Worm (Caenorhabditis elegans) whole organism, late embryonic: ENCODE measurements around the gene sod-4.

Experiments used
- ceh-6 ChIP-seq: fragments of 200-800 bp; sonication (Bioruptor generic); optimal IDR thresholded peaks from 2 replicates; lab custom pipeline; 2018; ENCODE audit warnings: mild to moderate bottlenecking, missing genetic modification characterization, missing compliant biosample characterization
- dve-1 ChIP-seq: sonication (generic microtip); optimal IDR thresholded peaks from 2 replicates; lab custom pipeline; 2017; ENCODE audit warnings: antibody characterized with exemption, mild to moderate bottlenecking, missing genetic modification characterization, missing compliant biosample characterization
- gmeb-2 ChIP-seq: sonication (generic microtip); optimal IDR thresholded peaks from 2 replicates; lab custom pipeline; 2016; ENCODE audit warnings: missing genetic modification characterization, inconsistent platforms, missing compliant biosample characterization
- madf-2 ChIP-seq: sonication (generic microtip); optimal IDR thresholded peaks from 2 replicates; lab custom pipeline; 2017; ENCODE audit warnings: missing genetic modification characterization, missing compliant biosample characterization
- nhr-11 ChIP-seq: fragments of 150-350 bp; optimal IDR thresholded peaks from 2 replicates; lab custom pipeline; 2014; ENCODE audit warnings: missing biosample characterization, missing genetic modification characterization
- odd-2 ChIP-seq: sonication (generic microtip); optimal IDR thresholded peaks from 2 replicates; lab custom pipeline; 2017; ENCODE audit warnings: antibody characterized with exemption, mild to moderate bottlenecking, missing genetic modification characterization, missing compliant biosample characterization
- ref-2 ChIP-seq: sonication (generic microtip); optimal IDR thresholded peaks from 2 replicates; lab custom pipeline; 2016; ENCODE audit warnings: missing genetic modification characterization, missing compliant biosample characterization
- unc-55 ChIP-seq: sonication (generic microtip); optimal IDR thresholded peaks from 2 replicates; lab custom pipeline; 2017; ENCODE audit warnings: missing biosample characterization, missing genetic modification reagents, missing genetic modification characterization

- TF ChIP-seq gmeb-2 (tag; lab: Kevin White, UChicago) (no peak), odd-2 (tag; lab: Kevin White, UChicago) (no peak), nhr-11 (tag; lab: Kevin White, UChicago) (no peak), madf-2 (tag; lab: Kevin White, UChicago) (no peak), ref-2 (no peak), dve-1 (tag; lab: Kevin White, UChicago) (no peak), unc-55 (GFP tag; lab: Kevin White, UChicago) (no peak), ceh-6 (GFP tag; lab: Kevin White, UChicago) (no peak)
These were observed 23.6 kb downstream of the sod-4 start for ce11 chrIII:9476564-9476963.
